Worm (Caenorhabditis elegans) whole organism, late embryonic: ENCODE data around the gene wrt-9.

Source experiments
- C38D4.7 ChIP-seq: fragments of 200-800 bp; sonication (Bioruptor generic); optimal IDR thresholded peaks from 2 replicates; lab custom pipeline; 2018; ENCODE audit warnings: mild to moderate bottlenecking, missing genetic modification characterization, moderate library complexity, missing compliant biosample characterization
- ahr-1 ChIP-seq: sonication (generic microtip); optimal IDR thresholded peaks from 2 replicates; lab custom pipeline; 2016; ENCODE audit warnings: missing genetic modification characterization, missing compliant biosample characterization
- ama-1 ChIP-seq: fragments of 150-350 bp; optimal IDR thresholded peaks from 2 replicates; lab custom pipeline; 2014
- ceh-19 ChIP-seq: fragments of 200-800 bp; sonication (Bioruptor generic); optimal IDR thresholded peaks from 2 replicates; lab custom pipeline; 2018; ENCODE audit warnings: mild to moderate bottlenecking, missing genetic modification characterization, missing compliant biosample characterization
- ceh-2 ChIP-seq: sonication (generic microtip); optimal IDR thresholded peaks from 2 replicates; lab custom pipeline; 2016; ENCODE audit warnings: missing genotype, missing genetic modification characterization, missing compliant biosample characterization
- ceh-22 ChIP-seq: sonication (generic microtip); optimal IDR thresholded peaks from 2 replicates; lab custom pipeline; 2017; ENCODE audit warnings: missing biosample characterization, missing genetic modification characterization
- ceh-24 ChIP-seq: sonication (generic microtip); optimal IDR thresholded peaks from 2 replicates; lab custom pipeline; 2016; ENCODE audit warnings: mild to moderate bottlenecking, missing genetic modification characterization, missing compliant biosample characterization
- ceh-34 ChIP-seq: sonication (generic microtip); optimal IDR thresholded peaks from 2 replicates; lab custom pipeline; 2016; ENCODE audit warnings: mild to moderate bottlenecking, missing genetic modification characterization, missing compliant biosample characterization
- ceh-45 ChIP-seq: fragments of 200-800 bp; sonication (Bioruptor generic); IDR thresholded peaks from 2 replicates; pipeline ENCODE4 v1.3.6; 2022; ENCODE audit warnings: missing genetic modification reagents, missing genetic modification characterization, missing compliant biosample characterization
- ceh-6 ChIP-seq: fragments of 200-800 bp; sonication (Bioruptor generic); optimal IDR thresholded peaks from 2 replicates; lab custom pipeline; 2018; ENCODE audit warnings: mild to moderate bottlenecking, missing genetic modification characterization, missing compliant biosample characterization
- ceh-9 ChIP-seq: sonication (generic microtip); optimal IDR thresholded peaks from 2 replicates; lab custom pipeline; 2016; ENCODE audit warnings: mild to moderate bottlenecking, missing genetic modification characterization, inconsistent platforms, missing compliant biosample characterization
- che-1 ChIP-seq: sonication (generic microtip); optimal IDR thresholded peaks from 2 replicates; lab custom pipeline; 2016; ENCODE audit warnings: mild to moderate bottlenecking, missing genetic modification characterization, missing compliant biosample characterization
- dmd-4 ChIP-seq: sonication (generic microtip); optimal IDR thresholded peaks from 2 replicates; lab custom pipeline; 2016; ENCODE audit warnings: borderline replicate concordance, missing genetic modification characterization, missing compliant biosample characterization
- dve-1 ChIP-seq: sonication (generic microtip); optimal IDR thresholded peaks from 2 replicates; lab custom pipeline; 2017; ENCODE audit warnings: antibody characterized with exemption, mild to moderate bottlenecking, missing genetic modification characterization, missing compliant biosample characterization
- elt-2 ChIP-seq: sonication (generic microtip); optimal IDR thresholded peaks from 2 replicates; lab custom pipeline; 2016; ENCODE audit warnings: missing genetic modification reagents, missing genetic modification characterization, missing compliant biosample characterization
- ets-4 ChIP-seq: sonication (generic microtip); optimal IDR thresholded peaks from 2 replicates; lab custom pipeline; 2016; ENCODE audit warnings: missing genetic modification characterization, missing compliant biosample characterization
- fkh-10 ChIP-seq: fragments of 150-350 bp; optimal IDR thresholded peaks from 2 replicates; lab custom pipeline; 2014; ENCODE audit warnings: missing biosample characterization, missing genetic modification reagents, missing genetic modification characterization
- hlh-15 ChIP-seq: sonication (generic microtip); optimal IDR thresholded peaks from 2 replicates; lab custom pipeline; 2016; ENCODE audit warnings: missing genetic modification characterization, missing compliant biosample characterization
- hlh-30 ChIP-seq: sonication (generic microtip); optimal IDR thresholded peaks from 2 replicates; lab custom pipeline; 2017; ENCODE audit warnings: antibody characterized with exemption, missing genetic modification characterization, missing compliant biosample characterization; ENCODE audit not compliant: insufficient read depth
- lim-6 ChIP-seq: sonication (generic microtip); optimal IDR thresholded peaks from 2 replicates; lab custom pipeline; 2016; ENCODE audit warnings: missing genetic modification characterization, missing compliant biosample characterization
- lin-11 ChIP-seq: fragments of 200-800 bp; sonication (Bioruptor generic); optimal IDR thresholded peaks from 2 replicates; lab custom pipeline; 2018; ENCODE audit warnings: mild to moderate bottlenecking, missing genetic modification characterization, missing compliant biosample characterization
- madf-2 ChIP-seq: sonication (generic microtip); optimal IDR thresholded peaks from 2 replicates; lab custom pipeline; 2017; ENCODE audit warnings: missing genetic modification characterization, missing compliant biosample characterization
- pag-3 ChIP-seq: sonication (generic microtip); optimal IDR thresholded peaks from 2 replicates; lab custom pipeline; 2016; ENCODE audit warnings: missing compliant biosample characterization, missing genetic modification characterization, borderline replicate concordance
- pha-4 ChIP-seq: fragments of 150-350 bp; optimal IDR thresholded peaks from 2 replicates; lab custom pipeline; 2018; ENCODE audit warnings: missing biosample characterization, missing genetic modification reagents, missing genetic modification characterization
- pqm-1 ChIP-seq: sonication (generic microtip); optimal IDR thresholded peaks from 2 replicates; lab custom pipeline; 2016; ENCODE audit warnings: missing genetic modification characterization, missing compliant biosample characterization
- rnt-1 ChIP-seq: sonication (generic microtip); optimal IDR thresholded peaks from 2 replicates; lab custom pipeline; 2016; ENCODE audit warnings: missing genetic modification characterization, missing compliant biosample characterization
- sdc-2 ChIP-seq: sonication (generic microtip); optimal IDR thresholded peaks from 2 replicates; lab custom pipeline; 2016; ENCODE audit warnings: missing genotype, missing genetic modification characterization, missing compliant biosample characterization
- sox-2 ChIP-seq: fragments of 200-800 bp; sonication (Bioruptor generic); IDR thresholded peaks from 2 replicates; pipeline ENCODE4 v1.3.6; 2022; ENCODE audit warnings: missing genetic modification reagents, missing genetic modification characterization, missing compliant biosample characterization
- sox-4 ChIP-seq: sonication (generic microtip); optimal IDR thresholded peaks from 2 replicates; lab custom pipeline; 2017; ENCODE audit warnings: mild to moderate bottlenecking, missing genetic modification characterization, inconsistent platforms, missing compliant biosample characterization
- tbx-2 ChIP-seq: sonication (generic microtip); optimal IDR thresholded peaks from 2 replicates; lab custom pipeline; 2016; ENCODE audit warnings: missing genetic modification characterization, missing compliant biosample characterization
- tbx-7 ChIP-seq: sonication (generic microtip); optimal IDR thresholded peaks from 2 replicates; lab custom pipeline; 2016; ENCODE audit warnings: missing genotype, missing genetic modification characterization, missing compliant biosample characterization
- ttx-3 ChIP-seq: sonication (generic microtip); optimal IDR thresholded peaks from 2 replicates; lab custom pipeline; 2016; ENCODE audit warnings: missing genetic modification reagents, missing genetic modification characterization, missing compliant biosample characterization
- unc-42 ChIP-seq: sonication (generic microtip); optimal IDR thresholded peaks from 2 replicates; lab custom pipeline; 2016; ENCODE audit warnings: missing genotype, missing genetic modification characterization, missing compliant biosample characterization
- unc-55 ChIP-seq: sonication (generic microtip); optimal IDR thresholded peaks from 2 replicates; lab custom pipeline; 2017; ENCODE audit warnings: missing biosample characterization, missing genetic modification reagents, missing genetic modification characterization
- unc-86 ChIP-seq: sonication (generic microtip); optimal IDR thresholded peaks from 2 replicates; lab custom pipeline; 2016; ENCODE audit warnings: missing genetic modification characterization, missing compliant biosample characterization
- zip-5 ChIP-seq: sonication (generic microtip); optimal IDR thresholded peaks from 2 replicates; lab custom pipeline; 2016; ENCODE audit warnings: missing genetic modification characterization, missing compliant biosample characterization

Gene wrt-9

ce11 chrX:1538830-1539229 is 37.6 kb upstream of the wrt-9 start:
- TF ChIP-seq unc-42 (tag; lab: Kevin White, UChicago) (no peak), dmd-4 (no peak), ceh-24 (tag; lab: Kevin White, UChicago) (no peak), rnt-1 (no peak), unc-55 (GFP tag; lab: Kevin White, UChicago) (no peak), tbx-7 (tag; lab: Kevin White, UChicago) (no peak), sdc-2 (tag; lab: Kevin White, UChicago) (no peak), pag-3 (tag; lab: Kevin White, UChicago) (no peak), ttx-3 (tag; lab: Kevin White, UChicago) (no peak), dve-1 (tag; lab: Kevin White, UChicago) (no peak), che-1 (tag; lab: Kevin White, UChicago) (no peak), ahr-1 (tag; lab: Kevin White, UChicago) (no peak)

ce11 chrX:1541072-1541471 is 35.4 kb upstream of the wrt-9 start:
- TF ChIP-seq ceh-19 (GFP tag; lab: Kevin White, UChicago) (no peak), ceh-2 (tag; lab: Kevin White, UChicago) (no peak), ceh-6 (GFP tag; lab: Kevin White, UChicago) (no peak), ceh-45 (GFP tag; lab: Robert Waterston, UW) (no peak), zip-5 (tag; lab: Kevin White, UChicago) (no peak), fkh-10 (GFP tag; lab: Kevin White, UChicago) (no peak), lim-6 (tag; lab: Kevin White, UChicago) (no peak), ceh-9 (tag; lab: Kevin White, UChicago) (no peak), sox-4 (tag; lab: Kevin White, UChicago) (no peak), hlh-30 (no peak), ceh-22 (no peak), lin-11 (tag; lab: Kevin White, UChicago) (no peak)

ce11 chrX:1543432-1543831 is 33.0 kb upstream of the wrt-9 start:
- no peak for TF ChIP-seq unc-42 (tag; lab: Kevin White, UChicago)
- no peak for TF ChIP-seq ets-4 (tag; lab: Kevin White, UChicago)
- TF ChIP-seq pqm-1 (tag; lab: Kevin White, UChicago), result no peak
- TF ChIP-seq unc-86, result no peak
- TF ChIP-seq hlh-15 (tag; lab: Kevin White, UChicago), result no peak
- TF ChIP-seq C38D4.7, result no peak
- no peak for TF ChIP-seq pha-4 (tag; lab: Kevin White, UChicago)
- no peak for TF ChIP-seq tbx-2 (tag; lab: Kevin White, UChicago)
- TF ChIP-seq ceh-34 (tag; lab: Kevin White, UChicago), result no peak
- no peak for TF ChIP-seq elt-2
- no peak for TF ChIP-seq sox-4 (tag; lab: Kevin White, UChicago)
- no peak for TF ChIP-seq sox-2 (GFP tag; lab: Robert Waterston, UW)
- TF ChIP-seq ceh-6 (GFP tag; lab: Kevin White, UChicago), result no peak
- no peak for TF ChIP-seq hlh-30
- no peak for TF ChIP-seq madf-2 (tag; lab: Kevin White, UChicago)

DNA sequence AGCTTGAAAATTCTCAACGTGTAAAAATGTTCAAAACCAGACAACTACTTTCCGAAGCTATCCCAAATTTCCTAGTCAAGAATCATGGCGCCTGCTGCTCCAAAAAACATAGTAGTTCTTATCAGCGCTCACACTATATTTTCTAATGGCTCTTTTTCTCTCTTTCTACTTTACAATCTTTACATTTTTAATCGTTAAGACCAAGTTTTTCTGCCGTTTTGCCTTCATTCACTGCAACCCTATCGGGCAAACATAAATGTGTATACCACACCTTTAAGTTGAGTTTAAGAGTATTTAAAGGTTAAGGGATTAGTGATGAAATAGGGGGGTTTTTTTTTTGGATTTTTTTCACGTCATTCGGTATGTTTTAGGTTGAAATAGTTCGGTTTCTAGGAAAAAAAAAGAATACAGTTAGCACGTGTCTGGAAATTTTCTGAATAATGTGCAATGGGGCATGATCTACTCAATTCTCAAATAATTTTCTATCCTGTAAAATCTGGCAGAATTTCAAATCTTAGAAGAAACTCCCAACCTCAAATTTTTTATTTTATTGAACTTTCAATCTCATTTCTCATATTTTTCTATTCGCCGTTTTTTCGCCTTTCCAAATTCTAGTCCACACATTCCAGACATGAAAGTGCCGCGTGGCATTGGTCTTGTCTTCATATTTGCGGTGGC is 29.4 kb upstream of the wrt-9 start, which contains the start of gene K06A9.1:
Gene K06A9.1 (plus strand): TSS at position 628 of the 678 bp plus-strand sequence.
- TF ChIP-seq ama-1 (lab: Kevin White, UChicago), result no peak
